Worm (Caenorhabditis elegans) whole organism, midembryonic: ENCODE data around the gene ndub-2.

Experiments used
- flt-1 ChIP-seq: fragments of 200-800 bp; sonication (Bioruptor generic); IDR thresholded peaks from 2 replicates; pipeline ENCODE4 v1.3.6; 2022; ENCODE audit warnings: missing genetic modification characterization, missing compliant biosample characterization
- ztf-29 ChIP-seq: fragments of 200-800 bp; sonication (Bioruptor generic); IDR thresholded peaks from 2 replicates; pipeline ENCODE4 v1.3.6; 2022; ENCODE audit warnings: missing genetic modification reagents, missing genetic modification characterization, missing compliant biosample characterization

- TF ChIP-seq ztf-29 (GFP tag; lab: Robert Waterston, UW) (no peak), flt-1 (GFP tag; lab: Robert Waterston, UW) (no peak)
Observed at ce11 chrII:8992780-8993179, 3.4 kb upstream of the ndub-2 start, which contains the start of gene ooc-5.
